Worm (Caenorhabditis elegans) whole organism, mixed stage, embryonic: ENCODE data around the gene C24D10.6.
A peak's percentile ranks its signal among the peaks of the same experiment; 100 is the strongest.

Source experiments
- M03D4.4 ChIP-seq: sonication (generic microtip); optimal IDR thresholded peaks from 2 replicates; lab custom pipeline; 2017; ENCODE audit warnings: mild to moderate bottlenecking, missing genetic modification characterization, missing compliant biosample characterization
- bed-3 ChIP-seq: fragments of 200-800 bp; sonication (Bioruptor generic); optimal IDR thresholded peaks from 3 replicates; lab custom pipeline; 2018; ENCODE audit warnings: mild to moderate bottlenecking, missing genetic modification characterization, moderate library complexity, missing compliant biosample characterization
- blmp-1 ChIP-seq: fragments of 150-350 bp; optimal IDR thresholded peaks from 2 replicates; lab custom pipeline; 2014; ENCODE audit warnings: missing biosample characterization, missing genetic modification characterization
- ceh-39 ChIP-seq: fragments of 150-350 bp; optimal IDR thresholded peaks from 2 replicates; lab custom pipeline; 2014; ENCODE audit warnings: missing biosample characterization, missing genetic modification characterization
- ceh-43 ChIP-seq: fragments of 200-800 bp; sonication (Bioruptor generic); optimal IDR thresholded peaks from 2 replicates; lab custom pipeline; 2018; ENCODE audit warnings: mild to moderate bottlenecking, missing genetic modification characterization, moderate library complexity, missing compliant biosample characterization
- ceh-83 ChIP-seq: fragments of 200-800 bp; sonication (Bioruptor generic); optimal IDR thresholded peaks from 2 replicates; lab custom pipeline; 2018; ENCODE audit warnings: mild to moderate bottlenecking, missing genetic modification characterization, missing compliant biosample characterization
- ces-1 ChIP-seq: fragments of 150-350 bp; optimal IDR thresholded peaks from 2 replicates; lab custom pipeline; 2014; ENCODE audit warnings: missing biosample characterization, missing genetic modification reagents, missing genetic modification characterization
- cnd-1 ChIP-seq: fragments of 200-800 bp; sonication (Bioruptor generic); optimal IDR thresholded peaks from 2 replicates; lab custom pipeline; 2018; ENCODE audit warnings: mild to moderate bottlenecking, missing genetic modification characterization, missing compliant biosample characterization
- elt-1 ChIP-seq: sonication (generic microtip); optimal IDR thresholded peaks from 2 replicates; lab custom pipeline; 2017; ENCODE audit warnings: missing genetic modification characterization, mild to moderate bottlenecking, missing compliant biosample characterization, antibody characterized with exemption, moderate library complexity, borderline replicate concordance; ENCODE audit not compliant: insufficient read depth
- elt-3 ChIP-seq: fragments of 150-350 bp; optimal IDR thresholded peaks from 2 replicates; lab custom pipeline; 2014; ENCODE audit warnings: missing biosample characterization, missing genetic modification characterization
- flh-1 ChIP-seq: fragments of 200-800 bp; sonication (Bioruptor generic); optimal IDR thresholded peaks from 2 replicates; lab custom pipeline; 2018; ENCODE audit warnings: mild to moderate bottlenecking, missing genetic modification characterization, moderate library complexity, missing compliant biosample characterization
- ham-2 ChIP-seq: fragments of 200-800 bp; sonication (Bioruptor generic); optimal IDR thresholded peaks from 2 replicates; lab custom pipeline; 2018; ENCODE audit warnings: mild to moderate bottlenecking, missing genetic modification characterization, missing compliant biosample characterization
- hlh-1 ChIP-seq: fragments of 150-350 bp; optimal IDR thresholded peaks from 2 replicates; lab custom pipeline; 2014; ENCODE audit warnings: missing biosample characterization, missing genetic modification reagents, missing genetic modification characterization
- lin-13 ChIP-seq: fragments of 150-350 bp; optimal IDR thresholded peaks from 2 replicates; lab custom pipeline; 2014; ENCODE audit warnings: missing biosample characterization, missing genetic modification characterization
- lin-32 ChIP-seq: fragments of 200-800 bp; sonication (Bioruptor generic); optimal IDR thresholded peaks from 2 replicates; lab custom pipeline; 2018; ENCODE audit warnings: mild to moderate bottlenecking, missing genetic modification characterization, missing compliant biosample characterization
- lsy-2 ChIP-seq: fragments of 150-350 bp; optimal IDR thresholded peaks from 2 replicates; lab custom pipeline; 2014; ENCODE audit warnings: missing biosample characterization, missing genetic modification characterization
- mab-5 ChIP-seq: fragments of 150-350 bp; optimal IDR thresholded peaks from 2 replicates; lab custom pipeline; 2014; ENCODE audit warnings: missing biosample characterization, missing genetic modification characterization
- mep-1 ChIP-seq: fragments of 150-350 bp; optimal IDR thresholded peaks from 2 replicates; lab custom pipeline; 2017; ENCODE audit warnings: missing biosample characterization, missing genetic modification reagents, missing genetic modification characterization, inconsistent platforms
- mls-2 ChIP-seq: sonication (generic microtip); optimal IDR thresholded peaks from 2 replicates; lab custom pipeline; 2016; ENCODE audit warnings: mild to moderate bottlenecking, missing genetic modification characterization, moderate library complexity, missing compliant biosample characterization
- nhr-12 ChIP-seq: fragments of 150-350 bp; optimal IDR thresholded peaks from 2 replicates; lab custom pipeline; 2014; ENCODE audit warnings: missing biosample characterization, missing genetic modification characterization
- nhr-2 ChIP-seq: fragments of 150-350 bp; optimal IDR thresholded peaks from 2 replicates; lab custom pipeline; 2014; ENCODE audit warnings: missing biosample characterization, missing genetic modification characterization
- nhr-237 ChIP-seq: fragments of 150-350 bp; optimal IDR thresholded peaks from 2 replicates; lab custom pipeline; 2014; ENCODE audit warnings: missing biosample characterization, missing genetic modification characterization
- nhr-28 ChIP-seq: fragments of 150-350 bp; optimal IDR thresholded peaks from 2 replicates; lab custom pipeline; 2014; ENCODE audit warnings: missing biosample characterization, missing genetic modification characterization
- nhr-76 ChIP-seq: sonication (generic microtip); optimal IDR thresholded peaks from 2 replicates; lab custom pipeline; 2017; ENCODE audit warnings: missing biosample characterization, missing genetic modification characterization
- pha-4 ChIP-seq: fragments of 150-350 bp; optimal IDR thresholded peaks from 2 replicates; lab custom pipeline; 2018; ENCODE audit warnings: missing biosample characterization, missing genetic modification reagents, missing genetic modification characterization
- sem-2 ChIP-seq: fragments of 200-800 bp; sonication (Bioruptor generic); optimal IDR thresholded peaks from 2 replicates; lab custom pipeline; 2018; ENCODE audit warnings: mild to moderate bottlenecking, missing genetic modification characterization, missing compliant biosample characterization
- snpc-4 ChIP-seq: fragments of 150-350 bp; optimal IDR thresholded peaks from 2 replicates; lab custom pipeline; 2014; ENCODE audit warnings: missing biosample characterization, missing genetic modification characterization
- sptf-1 ChIP-seq: sonication (generic microtip); optimal IDR thresholded peaks from 2 replicates; lab custom pipeline; 2017; ENCODE audit warnings: mild to moderate bottlenecking, missing genetic modification characterization, moderate library complexity, missing compliant biosample characterization
- tbx-8 ChIP-seq: fragments of 200-800 bp; sonication (Bioruptor generic); optimal IDR thresholded peaks from 2 replicates; lab custom pipeline; 2018; ENCODE audit warnings: mild to moderate bottlenecking, missing genetic modification characterization, moderate library complexity, missing compliant biosample characterization
- unc-120 ChIP-seq: sonication (generic microtip); optimal IDR thresholded peaks from 2 replicates; lab custom pipeline; 2017; ENCODE audit warnings: missing genetic modification characterization, missing compliant biosample characterization; ENCODE audit not compliant: poor library complexity, severe bottlenecking
- unc-39 ChIP-seq: fragments of 150-350 bp; optimal IDR thresholded peaks from 2 replicates; lab custom pipeline; 2014; ENCODE audit warnings: missing biosample characterization, missing genetic modification characterization
- unc-62 ChIP-seq: fragments of 150-350 bp; optimal IDR thresholded peaks from 2 replicates; lab custom pipeline; 2014; ENCODE audit warnings: missing biosample characterization, missing genetic modification reagents, missing genetic modification characterization
- zip-8 ChIP-seq: fragments of 150-350 bp; optimal IDR thresholded peaks from 2 replicates; lab custom pipeline; 2014; ENCODE audit warnings: missing biosample characterization, missing genetic modification characterization
- ztf-11 ChIP-seq: fragments of 150-350 bp; optimal IDR thresholded peaks from 2 replicates; lab custom pipeline; 2014; ENCODE audit warnings: missing biosample characterization, missing genetic modification characterization

The C24D10.6 gene

ce11 chrIV:5134798-5135197, 25.2 kb downstream of the C24D10.6 start:
- TF ChIP-seq unc-120 (tag; lab: Kevin White, UChicago) (no peak), M03D4.4 (tag; lab: Kevin White, UChicago) (no peak), mep-1 (tag; lab: Kevin White, UChicago) (no peak), lin-13 (tag; lab: Kevin White, UChicago) (no peak), nhr-12 (tag; lab: Kevin White, UChicago) (no peak), lin-32 (GFP tag; lab: Kevin White, UChicago) (no peak), lsy-2 (tag; lab: Kevin White, UChicago) (no peak), ces-1 (GFP tag; lab: Kevin White, UChicago) (no peak), sem-2 (GFP tag; lab: Kevin White, UChicago) (no peak), elt-1 (tag; lab: Kevin White, UChicago) (no peak)

DNA sequence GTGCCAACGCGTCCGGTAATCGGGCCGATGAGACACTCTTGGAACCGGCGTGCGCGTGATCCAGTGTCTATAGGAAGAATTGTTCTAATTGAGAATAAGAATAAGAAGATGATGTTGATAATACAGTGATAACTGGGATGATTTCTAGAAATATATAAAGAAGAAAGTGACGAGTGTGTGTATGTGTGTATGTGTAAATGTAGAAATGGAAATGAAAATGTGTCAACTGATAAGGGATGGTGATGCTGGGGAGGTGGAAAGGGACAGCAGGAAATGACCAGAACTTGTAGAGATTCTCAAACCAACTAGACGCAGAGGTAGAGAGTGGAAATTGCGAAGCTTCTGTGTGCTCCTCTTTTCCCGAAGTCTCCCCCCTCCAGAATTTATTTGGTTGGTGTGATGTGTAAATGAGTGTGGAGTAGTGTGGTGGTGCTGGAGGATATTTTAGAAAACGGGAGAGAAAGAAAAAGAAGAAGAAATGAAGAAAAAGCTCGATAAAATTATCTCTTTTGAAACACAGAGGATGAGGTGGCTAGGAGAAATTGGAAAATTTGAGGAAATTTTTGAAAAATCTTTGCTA, 26.2 kb downstream of the C24D10.6 start:
- no peak for TF ChIP-seq M03D4.4 (tag; lab: Kevin White, UChicago)
- no peak for TF ChIP-seq ceh-39
- peak; percentile 82 for TF ChIP-seq unc-120 (tag; lab: Kevin White, UChicago)
- no peak for TF ChIP-seq lin-32 (GFP tag; lab: Kevin White, UChicago)
- peak; percentile 63 for TF ChIP-seq ces-1 (GFP tag; lab: Kevin White, UChicago)
- TF ChIP-seq mab-5 (tag; lab: Kevin White, UChicago): no peak
- peak; percentile 68 for TF ChIP-seq hlh-1 (tag; lab: Kevin White, UChicago)
- peak; percentile 15 for TF ChIP-seq elt-3 (tag; lab: Kevin White, UChicago)
- no peak for TF ChIP-seq zip-8
- TF ChIP-seq tbx-8 (GFP tag; lab: Kevin White, UChicago): no peak
- no peak for TF ChIP-seq unc-62 (GFP tag; lab: Kevin White, UChicago)
- TF ChIP-seq ztf-11: no peak
- TF ChIP-seq nhr-12 (tag; lab: Kevin White, UChicago): no peak
- no peak for TF ChIP-seq ceh-43
- peak; percentile 2 for TF ChIP-seq lsy-2 (tag; lab: Kevin White, UChicago)
- TF ChIP-seq nhr-2 (tag; lab: Kevin White, UChicago): no peak
- no peak for TF ChIP-seq blmp-1 (tag; lab: Kevin White, UChicago)
- TF ChIP-seq ham-2 (GFP tag; lab: Kevin White, UChicago): no peak
- TF ChIP-seq snpc-4: no peak
- no peak for TF ChIP-seq pha-4 (tag; lab: Kevin White, UChicago)
- no peak for TF ChIP-seq sem-2 (GFP tag; lab: Kevin White, UChicago)
- TF ChIP-seq mep-1 (tag; lab: Kevin White, UChicago): no peak
- no peak for TF ChIP-seq lin-13 (tag; lab: Kevin White, UChicago)
- no peak for TF ChIP-seq flh-1 (GFP tag; lab: Kevin White, UChicago)
- no peak for TF ChIP-seq nhr-28 (tag; lab: Kevin White, UChicago)

DNA sequence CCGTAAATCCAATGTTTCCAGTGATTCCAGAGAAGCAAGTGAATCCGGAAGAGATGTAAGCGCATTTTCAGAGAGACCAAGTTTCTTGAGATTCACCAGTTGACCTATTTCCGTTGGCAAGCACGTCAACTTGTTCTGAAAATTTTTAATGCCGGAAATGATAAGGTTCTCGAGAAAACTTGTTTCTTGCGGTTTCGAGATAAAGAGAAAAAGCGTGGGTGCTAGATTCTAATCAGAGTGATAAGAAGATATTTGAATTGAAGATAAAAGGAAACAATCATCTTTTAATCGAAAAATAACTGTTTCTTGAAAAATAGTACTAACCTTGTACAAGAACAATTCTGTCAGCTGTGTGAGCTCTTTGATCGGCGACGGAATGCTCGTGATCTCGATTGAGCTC, 28.3 kb downstream of the C24D10.6 start:
- TF ChIP-seq snpc-4 (no peak), cnd-1 (no peak), ceh-39 (no peak), ham-2 (GFP tag; lab: Kevin White, UChicago) (no peak), blmp-1 (tag; lab: Kevin White, UChicago) (no peak), mab-5 (tag; lab: Kevin White, UChicago) (no peak), nhr-237 (tag; lab: Kevin White, UChicago) (no peak), flh-1 (GFP tag; lab: Kevin White, UChicago) (no peak)

- TF ChIP-seq ces-1 (GFP tag; lab: Kevin White, UChicago) (peak; percentile 21), nhr-76 (no peak), tbx-8 (GFP tag; lab: Kevin White, UChicago) (no peak), ceh-83 (GFP tag; lab: Kevin White, UChicago) (no peak), hlh-1 (tag; lab: Kevin White, UChicago) (no peak), flh-1 (GFP tag; lab: Kevin White, UChicago) (no peak)
These were observed 38.1 kb downstream of the C24D10.6 start, which contains the start of gene tkr-3 for ce11 chrIV:5121995-5122394. tkr-3 (minus strand) TSS chrIV:5122095.

ce11 chrIV:5111533-5111932, 48.5 kb downstream of the C24D10.6 start, which contains the start of gene AC7.3:
AC7.3 (plus strand) TSS chrIV:5111833.
- no peak for TF ChIP-seq ham-2 (GFP tag; lab: Kevin White, UChicago)
- no peak for TF ChIP-seq ceh-43
- no peak for TF ChIP-seq pha-4 (tag; lab: Kevin White, UChicago)
- TF ChIP-seq sptf-1 (tag; lab: Kevin White, UChicago): no peak
- no peak for TF ChIP-seq lin-13 (tag; lab: Kevin White, UChicago)
- no peak for TF ChIP-seq unc-62 (GFP tag; lab: Kevin White, UChicago)
- TF ChIP-seq mls-2 (tag; lab: Kevin White, UChicago): no peak
- no peak for TF ChIP-seq nhr-2 (tag; lab: Kevin White, UChicago)
- no peak for TF ChIP-seq bed-3 (GFP tag; lab: Kevin White, UChicago)
- no peak for TF ChIP-seq lsy-2 (tag; lab: Kevin White, UChicago)
- TF ChIP-seq blmp-1 (tag; lab: Kevin White, UChicago): no peak
- no peak for TF ChIP-seq nhr-12 (tag; lab: Kevin White, UChicago)
- no peak for TF ChIP-seq sem-2 (GFP tag; lab: Kevin White, UChicago)
- no peak for TF ChIP-seq elt-3 (tag; lab: Kevin White, UChicago)
- no peak for TF ChIP-seq mep-1 (tag; lab: Kevin White, UChicago)
- TF ChIP-seq ceh-39: no peak
- TF ChIP-seq unc-39 (tag; lab: Kevin White, UChicago): no peak
- no peak for TF ChIP-seq lin-32 (GFP tag; lab: Kevin White, UChicago)
